Worm (Caenorhabditis elegans) whole organism, midembryonic: ENCODE data around the gene R10E8.6.

Experiments used
- T22C8.4 ChIP-seq: fragments of 200-800 bp; sonication (Bioruptor generic); IDR thresholded peaks from 2 replicates; pipeline ENCODE4 v1.3.6; 2022; ENCODE audit warnings: missing genetic modification characterization, missing compliant biosample characterization
- cog-1 ChIP-seq: sonication (generic microtip); optimal IDR thresholded peaks from 2 replicates; lab custom pipeline; 2016; ENCODE audit warnings: missing genetic modification characterization, missing compliant biosample characterization
- flt-1 ChIP-seq: fragments of 200-800 bp; sonication (Bioruptor generic); IDR thresholded peaks from 2 replicates; pipeline ENCODE4 v1.3.6; 2022; ENCODE audit warnings: missing genetic modification characterization, missing compliant biosample characterization
- klf-2 ChIP-seq: fragments of 200-800 bp; sonication (Bioruptor generic); conservative IDR thresholded peaks from 2 replicates; pipeline ENCODE4 v1.3.6; 2022; ENCODE audit warnings: missing genetic modification reagents, missing genetic modification characterization, missing compliant biosample characterization
- med-1 ChIP-seq: sonication (generic microtip); optimal IDR thresholded peaks from 2 replicates; lab custom pipeline; 2017; ENCODE audit warnings: missing genetic modification characterization, mild to moderate bottlenecking, missing compliant biosample characterization, antibody characterized with exemption, missing genetic modification reagents; ENCODE audit not compliant: insufficient read depth
- ref-1 ChIP-seq: fragments of 200-800 bp; sonication (Bioruptor generic); conservative IDR thresholded peaks from 2 replicates; pipeline ENCODE4 v1.3.6; 2022; ENCODE audit warnings: missing genetic modification reagents, missing genetic modification characterization, missing compliant biosample characterization
- tab-1 ChIP-seq: fragments of 200-800 bp; sonication (Bioruptor generic); IDR thresholded peaks from 2 replicates; pipeline ENCODE4 v1.3.6; 2022; ENCODE audit warnings: missing genetic modification characterization, missing compliant biosample characterization
- ztf-23 ChIP-seq: fragments of 200-800 bp; sonication (Bioruptor generic); IDR thresholded peaks from 2 replicates; pipeline ENCODE4 v1.3.6; 2022; ENCODE audit warnings: missing genetic modification reagents, missing genetic modification characterization, missing compliant biosample characterization
- ztf-29 ChIP-seq: fragments of 200-800 bp; sonication (Bioruptor generic); IDR thresholded peaks from 2 replicates; pipeline ENCODE4 v1.3.6; 2022; ENCODE audit warnings: missing genetic modification reagents, missing genetic modification characterization, missing compliant biosample characterization

R10E8.6 gene

DNA sequence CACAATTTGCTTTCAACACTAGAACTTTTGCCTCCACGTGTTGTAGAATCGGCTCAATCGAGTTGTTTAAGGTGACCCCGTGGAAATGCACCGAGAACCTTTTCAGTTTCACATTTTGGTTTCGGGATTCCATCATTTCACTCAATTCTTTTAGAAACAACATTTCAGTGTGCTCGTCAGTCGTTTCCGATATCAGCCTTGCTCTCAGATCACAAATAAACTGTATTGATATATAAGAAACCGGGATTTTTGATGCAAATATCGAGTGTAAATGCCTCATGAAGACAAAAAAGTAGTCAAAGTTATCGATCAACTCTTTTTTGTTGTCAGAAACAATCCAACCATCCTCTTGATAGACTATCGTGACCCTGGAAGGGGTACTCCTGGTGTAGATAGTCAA lies 677 bp downstream of the R10E8.6 start:
- no peak for TF ChIP-seq med-1 (GFP tag; lab: Kevin White, UChicago)
- no peak for TF ChIP-seq ref-1 (GFP tag; lab: Robert Waterston, UW)
- TF ChIP-seq T22C8.4: no peak
- TF ChIP-seq tab-1 (GFP tag; lab: Robert Waterston, UW): no peak

DNA sequence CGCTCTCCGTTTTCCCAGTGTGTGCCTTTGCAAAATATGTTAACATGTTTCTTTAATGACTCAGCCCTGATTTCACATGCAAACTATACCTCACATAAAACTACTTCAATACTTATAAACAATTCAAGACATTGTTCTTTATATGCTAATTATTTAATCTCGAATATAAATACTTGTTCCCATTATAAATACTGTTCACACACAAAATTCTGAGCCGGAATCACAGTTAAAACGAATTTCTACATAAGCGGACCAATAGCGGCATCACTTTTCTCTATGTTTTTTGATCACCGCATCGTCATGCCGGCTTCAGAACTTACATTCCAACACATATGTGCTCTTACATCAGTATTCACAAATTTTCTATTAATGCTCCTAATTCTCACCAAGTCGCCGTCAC lies 11.7 kb downstream of the R10E8.6 start, which contains the start of gene R10E8.5:
Gene R10E8.5, plus strand, starts transcription at position 301 of the 400 bp plus-strand sequence.
- TF ChIP-seq ztf-23 (GFP tag; lab: Robert Waterston, UW) (no peak), ztf-29 (GFP tag; lab: Robert Waterston, UW) (no peak), T22C8.4 (no peak), med-1 (GFP tag; lab: Kevin White, UChicago) (no peak), ref-1 (GFP tag; lab: Robert Waterston, UW) (no peak), tab-1 (GFP tag; lab: Robert Waterston, UW) (no peak), cog-1 (tag; lab: Kevin White, UChicago) (no peak), klf-2 (GFP tag; lab: Robert Waterston, UW) (no peak), flt-1 (GFP tag; lab: Robert Waterston, UW) (no peak)

DNA sequence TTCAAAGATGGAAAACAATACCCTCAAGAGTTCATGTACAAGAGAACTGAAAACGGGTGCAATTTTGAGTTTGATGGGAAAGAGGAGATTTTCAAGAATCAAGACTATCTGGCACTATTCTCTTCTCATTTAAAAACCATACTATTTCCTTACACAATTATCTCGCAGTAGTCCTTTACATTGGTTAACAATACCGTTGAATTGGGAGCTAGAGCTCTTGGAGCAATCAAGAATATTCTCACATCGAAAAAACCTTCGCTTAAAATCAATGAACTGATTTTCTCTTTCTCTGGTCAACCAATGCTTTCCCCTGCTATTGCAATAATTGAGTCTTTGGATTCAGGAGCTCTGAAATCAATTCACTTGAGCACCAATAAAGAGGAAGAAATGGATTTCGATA lies 12.7 kb downstream of the R10E8.6 start, which contains the start of gene R10E8.2:
Gene R10E8.2, plus strand, starts transcription at position 301 of the 400 bp plus-strand sequence.
- TF ChIP-seq ztf-23 (GFP tag; lab: Robert Waterston, UW) (no peak), med-1 (GFP tag; lab: Kevin White, UChicago) (no peak), tab-1 (GFP tag; lab: Robert Waterston, UW) (no peak), flt-1 (GFP tag; lab: Robert Waterston, UW) (no peak), ref-1 (GFP tag; lab: Robert Waterston, UW) (no peak), klf-2 (GFP tag; lab: Robert Waterston, UW) (no peak), ztf-29 (GFP tag; lab: Robert Waterston, UW) (no peak), cog-1 (tag; lab: Kevin White, UChicago) (no peak), T22C8.4 (no peak)

DNA sequence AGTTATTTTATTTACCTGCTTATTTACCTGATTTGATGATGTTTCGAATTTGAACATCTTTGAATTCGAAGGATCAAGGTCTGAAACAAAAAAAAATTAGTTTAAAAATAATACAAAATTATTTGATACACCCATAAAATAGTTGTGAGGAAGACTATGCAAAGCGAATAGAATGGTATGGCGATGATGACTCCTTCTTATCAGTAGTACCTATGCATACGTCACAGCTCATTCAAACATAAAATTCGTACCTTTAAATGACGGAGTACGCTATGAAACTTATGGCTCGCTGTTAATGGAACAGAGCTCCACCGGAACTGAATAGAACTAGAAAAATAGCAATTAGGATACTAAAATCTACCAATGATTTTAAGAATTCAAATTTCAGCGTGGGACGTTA lies 14.0 kb downstream of the R10E8.6 start, which contains the start of gene R10E8.1:
Gene R10E8.1, minus strand, starts transcription at position 178 of the 400 bp plus-strand sequence.
- TF ChIP-seq ztf-29 (GFP tag; lab: Robert Waterston, UW) (no peak), med-1 (GFP tag; lab: Kevin White, UChicago) (no peak), T22C8.4 (no peak), flt-1 (GFP tag; lab: Robert Waterston, UW) (no peak), cog-1 (tag; lab: Kevin White, UChicago) (no peak), ztf-23 (GFP tag; lab: Robert Waterston, UW) (no peak), klf-2 (GFP tag; lab: Robert Waterston, UW) (no peak), ref-1 (GFP tag; lab: Robert Waterston, UW) (no peak), tab-1 (GFP tag; lab: Robert Waterston, UW) (no peak)

DNA sequence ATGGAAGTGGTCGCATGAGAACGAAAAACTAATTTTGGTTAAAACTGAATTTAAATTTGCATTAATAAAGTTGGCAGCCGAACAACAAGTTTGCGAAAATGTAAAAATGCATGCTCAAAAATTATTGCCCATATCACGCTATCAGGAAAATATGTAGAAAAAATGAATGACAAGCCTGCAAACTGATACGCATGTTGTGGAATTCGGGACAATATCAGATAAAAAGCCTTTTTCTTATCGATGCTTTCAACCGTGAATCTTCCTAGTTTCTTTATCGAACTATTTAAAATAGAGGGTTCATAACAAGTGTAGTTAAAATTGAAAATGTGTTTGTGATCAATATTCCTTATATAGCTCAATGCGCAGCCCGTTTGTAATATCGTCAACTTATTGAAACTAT lies 20.1 kb downstream of the R10E8.6 start:
- TF ChIP-seq ref-1 (GFP tag; lab: Robert Waterston, UW): no peak
- no peak for TF ChIP-seq ztf-23 (GFP tag; lab: Robert Waterston, UW)
- no peak for TF ChIP-seq tab-1 (GFP tag; lab: Robert Waterston, UW)
- no peak for TF ChIP-seq T22C8.4
- no peak for TF ChIP-seq med-1 (GFP tag; lab: Kevin White, UChicago)
- no peak for TF ChIP-seq flt-1 (GFP tag; lab: Robert Waterston, UW)
- TF ChIP-seq ztf-29 (GFP tag; lab: Robert Waterston, UW): no peak
- TF ChIP-seq klf-2 (GFP tag; lab: Robert Waterston, UW): no peak
- TF ChIP-seq cog-1 (tag; lab: Kevin White, UChicago): no peak

DNA sequence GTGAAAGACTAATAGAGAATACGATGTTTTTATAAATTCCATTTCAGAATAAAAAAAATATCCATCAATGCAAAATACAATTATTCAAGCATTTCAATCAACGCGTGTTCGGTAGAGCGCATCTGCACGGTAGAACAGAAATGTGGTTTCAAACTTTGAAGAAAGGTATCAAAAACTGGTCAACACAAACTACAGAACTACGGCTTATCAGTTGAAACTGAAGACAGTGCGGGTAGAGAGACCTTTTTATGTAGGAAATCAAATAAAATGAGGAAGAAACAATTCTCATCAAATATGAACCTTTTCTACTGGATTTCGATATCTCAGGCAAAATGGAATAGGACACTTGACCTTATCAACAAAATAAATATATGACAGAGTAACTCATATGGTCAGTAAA lies 21.8 kb downstream of the R10E8.6 start:
- TF ChIP-seq tab-1 (GFP tag; lab: Robert Waterston, UW): no peak
- TF ChIP-seq T22C8.4: no peak

DNA sequence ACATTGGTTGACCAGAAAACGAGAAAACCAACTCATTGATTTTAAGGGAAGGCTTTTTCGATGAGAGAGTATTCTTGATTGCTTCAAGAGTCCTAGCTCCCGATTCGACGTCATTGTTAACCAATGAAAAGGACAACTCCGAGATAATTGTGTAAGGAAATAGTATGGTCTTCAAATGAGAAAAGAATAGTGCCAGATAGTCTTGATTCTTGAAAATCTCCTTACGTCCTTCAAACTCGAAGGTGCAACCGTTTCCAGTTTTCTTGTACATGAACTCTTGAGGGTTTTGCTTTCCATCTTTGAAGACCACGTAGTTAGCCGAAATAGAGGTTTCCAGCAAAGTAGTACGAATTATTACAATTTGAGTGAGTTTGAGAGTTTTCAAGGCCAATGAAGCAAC lies 23.0 kb downstream of the R10E8.6 start:
- no peak for TF ChIP-seq T22C8.4
- TF ChIP-seq ztf-29 (GFP tag; lab: Robert Waterston, UW): no peak
- no peak for TF ChIP-seq tab-1 (GFP tag; lab: Robert Waterston, UW)
- TF ChIP-seq med-1 (GFP tag; lab: Kevin White, UChicago): no peak
- no peak for TF ChIP-seq cog-1 (tag; lab: Kevin White, UChicago)
- no peak for TF ChIP-seq klf-2 (GFP tag; lab: Robert Waterston, UW)
- no peak for TF ChIP-seq ztf-23 (GFP tag; lab: Robert Waterston, UW)
- no peak for TF ChIP-seq ref-1 (GFP tag; lab: Robert Waterston, UW)
- TF ChIP-seq flt-1 (GFP tag; lab: Robert Waterston, UW): no peak

DNA sequence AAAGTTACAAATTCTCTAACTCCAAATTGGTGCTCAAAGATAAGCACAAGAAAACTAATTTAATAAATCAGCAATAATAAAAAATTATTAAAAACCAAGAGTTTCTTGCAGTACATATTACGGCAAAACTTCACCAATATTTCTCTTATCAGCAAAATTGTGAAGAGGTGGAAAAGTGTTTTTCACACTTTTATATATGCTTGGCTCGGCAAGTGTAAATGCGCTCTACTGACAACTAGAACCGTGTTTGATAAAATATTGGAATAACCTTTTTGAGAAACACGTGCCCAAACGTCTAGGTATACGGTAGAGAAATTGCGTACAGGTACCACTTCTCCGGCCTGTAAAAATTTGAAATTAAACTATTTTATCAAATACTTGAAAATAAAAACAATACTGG lies 24.9 kb downstream of the R10E8.6 start, which contains the start of gene R10E8.8:
Gene R10E8.8, minus strand, starts transcription at position 343 of the 400 bp plus-strand sequence.
- TF ChIP-seq cog-1 (tag; lab: Kevin White, UChicago) (no peak), flt-1 (GFP tag; lab: Robert Waterston, UW) (no peak), klf-2 (GFP tag; lab: Robert Waterston, UW) (no peak), med-1 (GFP tag; lab: Kevin White, UChicago) (no peak), ztf-23 (GFP tag; lab: Robert Waterston, UW) (no peak), ref-1 (GFP tag; lab: Robert Waterston, UW) (no peak), ztf-29 (GFP tag; lab: Robert Waterston, UW) (no peak), tab-1 (GFP tag; lab: Robert Waterston, UW) (no peak), T22C8.4 (no peak)

DNA sequence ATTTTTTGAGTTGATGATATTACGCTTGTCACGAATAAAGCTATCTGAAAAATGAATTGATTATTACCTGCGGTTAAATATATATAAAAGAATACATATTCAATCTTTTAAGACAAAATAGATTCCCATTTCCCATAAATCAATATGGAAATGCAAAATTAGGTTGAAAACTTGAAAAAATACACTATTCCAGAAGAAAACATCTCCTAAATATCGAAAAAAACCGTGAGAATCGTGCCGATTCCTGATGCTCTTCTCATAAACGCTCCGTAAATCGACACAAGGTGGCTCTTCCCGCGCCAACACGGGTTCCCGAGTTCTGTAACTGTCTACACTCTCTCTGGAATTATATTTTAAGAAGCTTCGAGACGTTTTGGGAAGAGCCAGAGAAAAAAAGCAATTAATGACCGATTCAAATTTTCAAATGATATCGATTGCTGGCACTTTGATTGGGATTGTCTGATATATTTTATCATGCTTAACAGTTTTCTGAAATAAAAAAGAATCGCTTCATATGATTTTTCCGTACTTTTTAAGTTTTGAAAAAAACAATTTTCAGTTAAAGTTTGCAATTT lies 29.4 kb downstream of the R10E8.6 start, which contains the start of gene R10E8.3:
Gene R10E8.3, minus strand, starts transcription at position 51 of the 575 bp plus-strand sequence.
- TF ChIP-seq cog-1 (tag; lab: Kevin White, UChicago) (no peak), flt-1 (GFP tag; lab: Robert Waterston, UW) (no peak), med-1 (GFP tag; lab: Kevin White, UChicago) (no peak), ztf-23 (GFP tag; lab: Robert Waterston, UW) (no peak), T22C8.4 (no peak), ztf-29 (GFP tag; lab: Robert Waterston, UW) (no peak), tab-1 (GFP tag; lab: Robert Waterston, UW) (no peak), klf-2 (GFP tag; lab: Robert Waterston, UW) (no peak), ref-1 (GFP tag; lab: Robert Waterston, UW) (no peak)
